Worm (Caenorhabditis elegans) whole organism, L1 larva: Measurements from ENCODE around the gene dsc-1.

ENCODE experiments used
- C04F5.9 ChIP-seq: sonication (generic microtip); optimal IDR thresholded peaks from 2 replicates; lab custom pipeline; 2016; ENCODE audit warnings: missing genetic modification characterization, missing compliant biosample characterization
- ama-1 ChIP-seq: fragments of 150-350 bp; optimal IDR thresholded peaks from 2 replicates; lab custom pipeline; 2014
- blmp-1 ChIP-seq: fragments of 150-350 bp; optimal IDR thresholded peaks from 2 replicates; lab custom pipeline; 2014; ENCODE audit warnings: missing biosample characterization, missing genetic modification characterization
- ceh-8 ChIP-seq: fragments of 200-800 bp; sonication (Bioruptor generic); optimal IDR thresholded peaks from 2 replicates; lab custom pipeline; 2018; ENCODE audit warnings: mild to moderate bottlenecking, missing genetic modification characterization, moderate library complexity, missing compliant biosample characterization
- ceh-88 ChIP-seq: fragments of 200-800 bp; sonication (Bioruptor generic); IDR thresholded peaks from 2 replicates; pipeline ENCODE4 v1.3.6; 2022; ENCODE audit warnings: missing genetic modification characterization, missing compliant biosample characterization
- ces-1 ChIP-seq: fragments of 150-350 bp; optimal IDR thresholded peaks from 2 replicates; lab custom pipeline; 2014; ENCODE audit warnings: missing biosample characterization, missing genetic modification reagents, missing genetic modification characterization
- dpl-1 ChIP-seq, 3 experiments: fragments of 150-350 bp in 2 of 3; sonication (generic microtip) in 1 of 3; optimal IDR thresholded peaks; 2 replicates each; lab custom pipeline; 2014 to 2017; ENCODE audit warnings: missing biosample characterization in 3 of 3, missing genetic modification characterization in 3 of 3, missing genetic modification reagents in 3 of 3
- dsc-1 ChIP-seq: sonication (generic microtip); optimal IDR thresholded peaks from 2 replicates; lab custom pipeline; 2016; ENCODE audit warnings: mild to moderate bottlenecking, missing genetic modification characterization, missing compliant biosample characterization
- efl-1 ChIP-seq, 4 experiments: fragments of 150-350 bp; optimal IDR thresholded peaks in 3 of 4; peaks in 1 of 4; 1 replicate in 1 of 4; 2 replicates in 3 of 4; lab custom pipeline; 2014; ENCODE audit warnings: missing biosample characterization in 2 of 4, missing genetic modification characterization in 2 of 4, missing genetic modification reagents in 2 of 4
- egl-13 ChIP-seq: sonication (generic microtip); optimal IDR thresholded peaks from 2 replicates; lab custom pipeline; 2016; ENCODE audit warnings: missing genotype, missing genetic modification reagents, missing genetic modification characterization, missing compliant biosample characterization
- egl-27 ChIP-seq, 2 experiments: fragments of 150-350 bp in 1 of 2; sonication (generic microtip); optimal IDR thresholded peaks; 3 replicates each; lab custom pipeline; 2017 to 2018; ENCODE audit warnings: missing biosample characterization in 2 of 2, missing genetic modification characterization in 2 of 2, missing genetic modification reagents in 2 of 2
- ets-5 ChIP-seq: fragments of 200-800 bp; sonication (Bioruptor generic); IDR thresholded peaks from 2 replicates; pipeline ENCODE4 v1.3.6; 2022; ENCODE audit warnings: missing genetic modification characterization, missing compliant biosample characterization
- fkh-4 ChIP-seq: sonication (generic microtip); optimal IDR thresholded peaks from 2 replicates; lab custom pipeline; 2016; ENCODE audit warnings: missing compliant biosample characterization, missing genetic modification characterization, borderline replicate concordance
- hlh-17 ChIP-seq: fragments of 200-800 bp; sonication (Bioruptor generic); optimal IDR thresholded peaks from 2 replicates; lab custom pipeline; 2018; ENCODE audit warnings: missing genetic modification characterization, mild to moderate bottlenecking, missing compliant biosample characterization, moderate library complexity, borderline replicate concordance
- hlh-4 ChIP-seq: sonication (generic microtip); optimal IDR thresholded peaks from 2 replicates; lab custom pipeline; 2016; ENCODE audit warnings: mild to moderate bottlenecking, missing genetic modification characterization, missing compliant biosample characterization
- hpl-2 ChIP-seq: fragments of 150-350 bp; optimal IDR thresholded peaks from 2 replicates; lab custom pipeline; 2014; ENCODE audit warnings: missing biosample characterization, missing genetic modification reagents, missing genetic modification characterization
- isw-1 ChIP-seq: fragments of 200-800 bp; sonication (Bioruptor generic); IDR thresholded peaks from 2 replicates; pipeline ENCODE4 v1.3.6; 2022; ENCODE audit warnings: missing genetic modification characterization, missing compliant biosample characterization
- lin-13 ChIP-seq: fragments of 150-350 bp; optimal IDR thresholded peaks from 2 replicates; lab custom pipeline; 2014; ENCODE audit warnings: missing biosample characterization, missing genetic modification reagents, missing genetic modification characterization
- lin-14 ChIP-seq: fragments of 200-800 bp; sonication (Bioruptor generic); optimal IDR thresholded peaks from 2 replicates; lab custom pipeline; 2018; ENCODE audit warnings: mild to moderate bottlenecking, missing genetic modification characterization, moderate library complexity, missing compliant biosample characterization
- lin-15B ChIP-seq: fragments of 150-350 bp; sonication (generic microtip); optimal IDR thresholded peaks from 3 replicates; lab custom pipeline; 2014; ENCODE audit warnings: missing biosample characterization, missing genetic modification characterization
- lin-35 ChIP-seq, 2 experiments: fragments of 150-350 bp; optimal IDR thresholded peaks; 2 replicates each; lab custom pipeline; 2014; ENCODE audit warnings: missing biosample characterization in 2 of 2, missing genetic modification characterization in 2 of 2, missing genetic modification reagents in 2 of 2
- lir-3 ChIP-seq: sonication (generic microtip); optimal IDR thresholded peaks from 2 replicates; lab custom pipeline; 2016; ENCODE audit warnings: mild to moderate bottlenecking, missing genetic modification characterization, moderate library complexity, missing compliant biosample characterization; ENCODE audit not compliant: poor library complexity
- lsy-2 ChIP-seq, 2 experiments: fragments of 150-350 bp; optimal IDR thresholded peaks; 2 replicates each; lab custom pipeline; 2014; ENCODE audit warnings: missing biosample characterization in 2 of 2, missing genetic modification characterization in 2 of 2
- mef-2 ChIP-seq: fragments of 150-350 bp; optimal IDR thresholded peaks from 2 replicates; lab custom pipeline; 2014; ENCODE audit warnings: missing biosample characterization, missing genetic modification characterization
- mep-1 ChIP-seq: fragments of 150-350 bp; optimal IDR thresholded peaks from 2 replicates; lab custom pipeline; 2014; ENCODE audit warnings: missing biosample characterization, missing genetic modification characterization
- nhr-12 ChIP-seq: sonication (generic microtip); optimal IDR thresholded peaks from 2 replicates; lab custom pipeline; 2017; ENCODE audit warnings: missing biosample characterization, missing genetic modification characterization
- nhr-20 ChIP-seq: sonication (generic microtip); optimal IDR thresholded peaks from 2 replicates; lab custom pipeline; 2016; ENCODE audit warnings: mild to moderate bottlenecking, missing genetic modification characterization, missing compliant biosample characterization
- nhr-28 ChIP-seq: fragments of 150-350 bp; optimal IDR thresholded peaks from 2 replicates; lab custom pipeline; 2014; ENCODE audit warnings: missing biosample characterization, missing genetic modification characterization
- nhr-47 ChIP-seq: sonication (generic microtip); optimal IDR thresholded peaks from 2 replicates; lab custom pipeline; 2016; ENCODE audit warnings: mild to moderate bottlenecking, missing genetic modification characterization, moderate library complexity, missing compliant biosample characterization
- nhr-71 ChIP-seq: sonication (generic microtip); optimal IDR thresholded peaks from 2 replicates; lab custom pipeline; 2016; ENCODE audit warnings: mild to moderate bottlenecking, missing genetic modification characterization, moderate library complexity, missing compliant biosample characterization
- nhr-76 ChIP-seq: sonication (generic microtip); optimal IDR thresholded peaks from 2 replicates; lab custom pipeline; 2017; ENCODE audit warnings: missing biosample characterization, missing genetic modification characterization
- nhr-77 ChIP-seq: fragments of 150-350 bp; optimal IDR thresholded peaks from 2 replicates; lab custom pipeline; 2014; ENCODE audit warnings: missing biosample characterization, missing genetic modification characterization
- nhr-85 ChIP-seq: sonication (generic microtip); peaks from one replicate; lab custom pipeline; 2016; ENCODE audit warnings: missing genetic modification characterization, inconsistent platforms, missing compliant biosample characterization
- nhr-90 ChIP-seq: sonication (generic microtip); optimal IDR thresholded peaks from 2 replicates; lab custom pipeline; 2016; ENCODE audit warnings: mild to moderate bottlenecking, missing genetic modification characterization, missing compliant biosample characterization; ENCODE audit not compliant: poor library complexity
- pag-3 ChIP-seq: sonication (generic microtip); optimal IDR thresholded peaks from 2 replicates; lab custom pipeline; 2017; ENCODE audit warnings: missing genetic modification characterization, mild to moderate bottlenecking, missing compliant biosample characterization, antibody characterized with exemption, borderline replicate concordance; ENCODE audit not compliant: insufficient read depth
- pax-3 ChIP-seq: fragments of 200-800 bp; sonication (Bioruptor generic); optimal IDR thresholded peaks from 2 replicates; lab custom pipeline; 2018; ENCODE audit warnings: mild to moderate bottlenecking, missing genetic modification characterization, moderate library complexity, missing compliant biosample characterization
- pqm-1 ChIP-seq: sonication (generic microtip); optimal IDR thresholded peaks from 3 replicates; lab custom pipeline; 2017; ENCODE audit warnings: missing biosample characterization, missing genetic modification characterization
- rnt-1 ChIP-seq: sonication (generic microtip); optimal IDR thresholded peaks from 2 replicates; lab custom pipeline; 2016; ENCODE audit warnings: mild to moderate bottlenecking, missing genetic modification characterization, moderate library complexity, missing compliant biosample characterization
- skn-1 ChIP-seq: fragments of 150-350 bp; optimal IDR thresholded peaks from 2 replicates; lab custom pipeline; 2014; ENCODE audit warnings: missing biosample characterization, missing genetic modification characterization
- snpc-4 ChIP-seq: fragments of 150-350 bp; optimal IDR thresholded peaks from 2 replicates; lab custom pipeline; 2014; ENCODE audit warnings: missing biosample characterization, missing genetic modification characterization
- sox-4 ChIP-seq: sonication (generic microtip); optimal IDR thresholded peaks from 2 replicates; lab custom pipeline; 2016; ENCODE audit warnings: missing genetic modification characterization, missing compliant biosample characterization
- swsn-7 ChIP-seq: sonication (generic microtip); optimal IDR thresholded peaks from 2 replicates; lab custom pipeline; 2016; ENCODE audit warnings: missing genetic modification characterization, missing compliant biosample characterization
- tbx-2 ChIP-seq: sonication (generic microtip); optimal IDR thresholded peaks from 2 replicates; lab custom pipeline; 2016; ENCODE audit warnings: missing genetic modification characterization, missing compliant biosample characterization
- tlp-1 ChIP-seq: fragments of 150-350 bp; optimal IDR thresholded peaks from 2 replicates; lab custom pipeline; 2014; ENCODE audit warnings: missing biosample characterization, missing genetic modification characterization
- unc-130 ChIP-seq: fragments of 150-350 bp; optimal IDR thresholded peaks from 2 replicates; lab custom pipeline; 2017; ENCODE audit warnings: missing biosample characterization, missing genetic modification characterization, inconsistent platforms
- unc-98 ChIP-seq: fragments of 200-800 bp; sonication (Bioruptor generic); IDR thresholded peaks from 2 replicates; pipeline ENCODE4 v1.3.6; 2022; ENCODE audit warnings: missing genetic modification characterization, missing compliant biosample characterization
- zag-1 ChIP-seq: fragments of 150-350 bp; optimal IDR thresholded peaks from 2 replicates; lab custom pipeline; 2014; ENCODE audit warnings: missing biosample characterization, missing genetic modification characterization
- ztf-11 ChIP-seq, 2 experiments: sonication (generic microtip); optimal IDR thresholded peaks; 2 replicates each; lab custom pipeline; 2016 to 2017; ENCODE audit warnings: missing genetic modification characterization in 2 of 2, missing biosample characterization in 1 of 2, missing compliant biosample characterization in 1 of 2

dsc-1 gene

DNA sequence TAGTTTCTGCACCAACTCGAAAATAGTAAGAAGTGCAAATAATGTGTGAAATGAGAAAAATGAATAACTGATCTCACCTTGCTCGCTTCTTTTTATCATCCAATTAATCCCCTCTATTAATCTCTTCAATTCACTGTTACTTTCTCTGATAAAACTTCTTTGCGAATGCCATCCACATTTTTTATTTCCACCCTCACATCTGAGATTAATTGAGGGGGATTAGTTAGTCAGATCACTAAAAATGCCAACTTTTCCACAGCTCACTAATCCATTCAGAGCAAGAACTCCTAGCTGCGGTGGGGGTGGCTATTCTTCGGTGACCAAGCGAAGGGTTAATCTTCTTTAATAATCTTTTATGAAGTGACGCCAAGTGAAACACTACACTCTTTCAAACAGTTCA, at the start of gene dsc-1:
dsc-1 (minus strand) TSS at position 46 of the 400 bp plus-strand sequence.
- TF ChIP-seq ets-5 (GFP tag; lab: Robert Waterston, UW) = no peak
- no peak for TF ChIP-seq lir-3 (tag; lab: Kevin White, UChicago)
- TF ChIP-seq dsc-1 (tag; lab: Kevin White, UChicago) = no peak
- TF ChIP-seq sox-4 (tag; lab: Kevin White, UChicago) = no peak
- TF ChIP-seq nhr-12 (tag; lab: Kevin White, UChicago) = no peak
- no peak for TF ChIP-seq isw-1 (GFP tag; lab: Robert Waterston, UW)
- no peak for TF ChIP-seq rnt-1 (tag; lab: Kevin White, UChicago)
- no peak for TF ChIP-seq nhr-90 (tag; lab: Kevin White, UChicago)
- peak; percentile 72 for TF ChIP-seq pax-3 (tag; lab: Kevin White, UChicago)
- no peak for TF ChIP-seq blmp-1
- no peak for TF ChIP-seq swsn-7 (tag; lab: Kevin White, UChicago)
- TF ChIP-seq pqm-1 (tag; lab: Kevin White, UChicago) = no peak
- TF ChIP-seq pag-3 (tag; lab: Kevin White, UChicago) = no peak
- TF ChIP-seq egl-13 (tag; lab: Kevin White, UChicago) = no peak
- TF ChIP-seq ces-1 (GFP tag; lab: Kevin White, UChicago) = no peak
- no peak for TF ChIP-seq nhr-28 (tag; lab: Kevin White, UChicago)
- peak; percentile 62 for TF ChIP-seq fkh-4
- no peak for TF ChIP-seq skn-1 (tag; lab: Kevin White, UChicago)
- no peak for TF ChIP-seq lin-15B (tag; lab: Kevin White, UChicago)
- no peak for TF ChIP-seq lin-13 (GFP tag; lab: Kevin White, UChicago)
- peak; percentile 1 for TF ChIP-seq nhr-47 (tag; lab: Kevin White, UChicago)
- TF ChIP-seq unc-98 (GFP tag; lab: Robert Waterston, UW) = no peak
- no peak for TF ChIP-seq zag-1 (tag; lab: Kevin White, UChicago)
- TF ChIP-seq dpl-1 (GFP tag; optimal IDR thresholded peaks at IDR 0.05; lab: Kevin White, UChicago) = no peak
- TF ChIP-seq ceh-88 (GFP tag; lab: Robert Waterston, UW) = no peak
- TF ChIP-seq hlh-4 = no peak

DNA sequence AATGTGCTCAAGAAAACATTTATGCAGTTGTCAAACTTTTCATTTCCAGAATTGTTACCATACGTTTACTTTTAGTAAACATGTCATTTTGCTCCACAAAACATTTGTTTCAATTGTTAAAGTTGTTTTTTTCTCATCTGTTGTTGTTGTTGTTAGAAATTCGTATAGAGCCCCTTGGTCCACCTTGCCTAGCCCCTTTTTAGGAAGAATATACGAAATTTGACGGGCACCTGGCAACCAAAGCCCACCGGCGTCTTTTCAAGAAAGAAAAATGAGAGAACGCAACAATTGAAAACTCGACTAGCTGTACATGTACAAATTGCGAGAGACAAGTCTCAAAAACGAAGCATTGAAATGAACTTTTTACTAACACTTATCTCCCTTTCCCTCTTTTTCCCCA, 49.8 kb upstream of the dsc-1 start, which contains the start of gene F09B12.5:
F09B12.5 (plus strand) TSS at position 301 of the 400 bp plus-strand sequence.
- TF ChIP-seq nhr-77 (tag; lab: Kevin White, UChicago) (no peak), nhr-76 (tag; lab: Kevin White, UChicago) (no peak), ama-1 (lab: Kevin White, UChicago) (no peak), tlp-1 (no peak), egl-27 (tag; optimal IDR thresholded peaks at IDR 0.05; lab: Kevin White, UChicago) (no peak), ets-5 (GFP tag; lab: Robert Waterston, UW) (no peak), ztf-11 (tag; optimal IDR thresholded peaks at IDR 0.05; lab: Kevin White, UChicago) (no peak), rnt-1 (tag; lab: Kevin White, UChicago) (no peak)
- TF ChIP-seq, all 84 proteins: peak for 0

DNA sequence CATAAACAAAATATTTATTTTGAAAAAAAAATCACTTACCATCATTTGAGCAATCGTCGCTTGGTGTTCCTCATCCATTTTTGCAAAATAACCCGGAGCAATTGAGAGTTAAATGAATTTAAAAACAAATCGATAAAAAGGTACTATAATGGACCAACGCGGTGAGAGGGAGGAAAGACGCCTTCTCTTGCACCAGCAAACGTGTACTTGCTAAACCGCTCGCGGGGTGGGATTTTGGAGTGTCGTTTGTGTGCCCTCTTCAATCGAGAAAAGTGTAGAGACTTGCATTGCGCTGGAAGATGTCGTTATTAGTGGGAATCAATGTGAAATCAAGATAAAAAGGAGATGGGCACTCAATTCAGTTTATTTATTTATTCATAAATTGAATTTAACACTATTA, 49.2 kb upstream of the dsc-1 start, which contains the start of gene H40L08.1:
H40L08.1 (minus strand) TSS at position 292 of the 400 bp plus-strand sequence.
- no peak for TF ChIP-seq lin-15B (tag; lab: Kevin White, UChicago)
- TF ChIP-seq hpl-2 (GFP tag; lab: Kevin White, UChicago) = no peak
- TF ChIP-seq dpl-1 (GFP tag; optimal IDR thresholded peaks at IDR 0.05; lab: Kevin White, UChicago) = peak in 1 of 3 experiments; percentile 18
- peak; percentile 19 for TF ChIP-seq swsn-7 (tag; lab: Kevin White, UChicago)
- TF ChIP-seq nhr-71 (tag; lab: Kevin White, UChicago) = peak; percentile 25
- peak; percentile 8 for TF ChIP-seq mep-1 (tag; lab: Kevin White, UChicago)
- peak; percentile 22 for TF ChIP-seq nhr-20 (tag; lab: Kevin White, UChicago)
- no peak for TF ChIP-seq nhr-77 (tag; lab: Kevin White, UChicago)
- TF ChIP-seq ceh-88 (GFP tag; lab: Robert Waterston, UW) = no peak
- TF ChIP-seq tlp-1 = no peak
- TF ChIP-seq tbx-2 (tag; lab: Kevin White, UChicago) = peak; percentile 2
- TF ChIP-seq lin-35 (GFP tag; optimal IDR thresholded peaks at IDR 0.05; lab: Kevin White, UChicago) = peak; percentile 1 to 50
- TF ChIP-seq ztf-11 (tag; optimal IDR thresholded peaks at IDR 0.05; lab: Kevin White, UChicago) = no peak
- no peak for TF ChIP-seq lin-14 (GFP tag; lab: Kevin White, UChicago)
- TF ChIP-seq snpc-4 = peak; percentile 1
- no peak for TF ChIP-seq mef-2
- peak; percentile 22 for TF ChIP-seq rnt-1 (tag; lab: Kevin White, UChicago)
- TF ChIP-seq ceh-8 (GFP tag; lab: Kevin White, UChicago) = no peak
- TF ChIP-seq C04F5.9 (tag; lab: Kevin White, UChicago) = no peak
- TF ChIP-seq unc-130 (tag; lab: Kevin White, UChicago) = no peak
- peak; percentile 60 for TF ChIP-seq nhr-85
- TF ChIP-seq efl-1 (optimal IDR thresholded peaks at IDR 0.05; lab: Kevin White, UChicago) = no peak
- no peak for TF ChIP-seq efl-1 (GFP tag; optimal IDR thresholded peaks at IDR 0.05 in 1 of 2; lab: Kevin White, UChicago)
- no peak for TF ChIP-seq hlh-17
- TF ChIP-seq lsy-2 (tag; optimal IDR thresholded peaks at IDR 0.05; lab: Kevin White, UChicago) = peak in 1 of 2 experiments; percentile 44
- TF ChIP-seq skn-1 (tag; lab: Kevin White, UChicago) = no peak
